Worm (Caenorhabditis elegans): Measurements from ENCODE around the gene rnf-5.

rnf-5 gene

DNA sequence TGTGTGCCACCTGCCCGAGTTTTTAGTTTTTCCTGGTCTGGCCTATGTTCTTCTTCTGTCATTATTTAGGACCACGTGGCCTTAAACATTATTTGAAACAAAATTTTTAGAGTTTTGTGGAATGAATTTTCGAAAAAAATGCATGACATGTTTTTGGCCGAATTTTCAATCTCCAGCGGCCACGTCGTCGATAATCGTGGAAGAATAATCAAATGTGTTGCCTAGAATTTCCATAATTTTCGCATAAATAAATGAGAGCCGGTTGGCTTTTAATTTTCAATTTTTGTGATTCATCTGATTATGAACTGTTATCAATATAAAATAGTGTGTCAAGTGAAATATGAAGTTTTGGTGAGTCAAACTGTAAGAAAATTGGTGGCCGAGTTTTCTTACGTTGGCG is 5.7 kb downstream of the rnf-5 start, which contains the start of gene C01G12.16:
Gene C01G12.16 (plus strand): TSS at position 301 of the 400 bp plus-strand sequence.
- TF ChIP-seq tbx-2 (tag; optimal IDR thresholded peaks at IDR 0.05) (no peak), ceh-19 (GFP tag; optimal IDR thresholded peaks at IDR 0.05) (no peak), tbx-7 (tag; optimal IDR thresholded peaks at IDR 0.05) (no peak), ttx-3 (tag; optimal IDR thresholded peaks at IDR 0.05) (no peak), ets-4 (tag; optimal IDR thresholded peaks at IDR 0.05) (no peak), mec-3 (tag; optimal IDR thresholded peaks at IDR 0.05; ENCODE audit: borderline replicate concordance) (no peak), fax-1 (tag; optimal IDR thresholded peaks at IDR 0.05) (no peak), C08G9.2 (tag; optimal IDR thresholded peaks at IDR 0.05) (no peak), pag-3 (tag; optimal IDR thresholded peaks at IDR 0.05; ENCODE audit: borderline replicate concordance) (no peak), nhr-232 (tag; optimal IDR thresholded peaks at IDR 0.05) (no peak), ceh-22 (tag; optimal IDR thresholded peaks at IDR 0.05) (no peak), ceh-9 (tag; optimal IDR thresholded peaks at IDR 0.05) (no peak), syd-9 (tag; optimal IDR thresholded peaks at IDR 0.05) (no peak), ceh-30 (tag; optimal IDR thresholded peaks at IDR 0.05) (no peak), che-1 (tag; optimal IDR thresholded peaks at IDR 0.05) (no peak), ahr-1 (tag; optimal IDR thresholded peaks at IDR 0.05) (no peak)

DNA sequence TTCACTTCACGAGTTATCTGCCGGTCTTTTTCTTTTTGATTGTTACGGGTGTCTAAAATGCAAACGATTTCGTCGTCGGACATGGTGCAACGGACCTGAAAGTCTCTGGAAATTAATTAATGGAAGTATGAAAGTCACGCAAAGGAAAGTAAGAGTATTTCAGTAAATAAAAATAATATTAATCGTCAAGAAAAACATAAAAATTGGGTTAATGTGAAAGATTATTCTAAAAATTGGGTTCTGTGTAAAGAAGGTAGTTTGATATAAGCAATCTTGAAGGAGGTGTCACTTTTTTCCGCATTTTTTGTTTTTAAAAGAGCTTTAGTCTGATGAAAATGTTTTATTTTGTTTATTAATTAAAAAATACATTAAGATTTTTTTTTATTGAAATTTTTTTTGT is 9.3 kb downstream of the rnf-5 start, which contains the start of gene C16C10.9:
Gene C16C10.9 (minus strand): TSS at position 101 of the 400 bp plus-strand sequence.
- no peak for TF ChIP-seq pha-2 (tag; optimal IDR thresholded peaks at IDR 0.05)
- TF ChIP-seq nhr-11 (tag; optimal IDR thresholded peaks at IDR 0.05) = no peak
- TF ChIP-seq rnt-1 (tag; optimal IDR thresholded peaks at IDR 0.05) = no peak
- no peak for TF ChIP-seq sox-4 (tag; optimal IDR thresholded peaks at IDR 0.05)
- TF ChIP-seq Y22D7AL.16 (tag; optimal IDR thresholded peaks at IDR 0.05) = no peak
- TF ChIP-seq ztf-16 (tag; optimal IDR thresholded peaks at IDR 0.05) = no peak
- TF ChIP-seq ceh-19 (GFP tag; optimal IDR thresholded peaks at IDR 0.05) = no peak
- no peak for TF ChIP-seq ahr-1 (tag; optimal IDR thresholded peaks at IDR 0.05)
- TF ChIP-seq pha-4 (tag; optimal IDR thresholded peaks at IDR 0.05) = no peak

DNA sequence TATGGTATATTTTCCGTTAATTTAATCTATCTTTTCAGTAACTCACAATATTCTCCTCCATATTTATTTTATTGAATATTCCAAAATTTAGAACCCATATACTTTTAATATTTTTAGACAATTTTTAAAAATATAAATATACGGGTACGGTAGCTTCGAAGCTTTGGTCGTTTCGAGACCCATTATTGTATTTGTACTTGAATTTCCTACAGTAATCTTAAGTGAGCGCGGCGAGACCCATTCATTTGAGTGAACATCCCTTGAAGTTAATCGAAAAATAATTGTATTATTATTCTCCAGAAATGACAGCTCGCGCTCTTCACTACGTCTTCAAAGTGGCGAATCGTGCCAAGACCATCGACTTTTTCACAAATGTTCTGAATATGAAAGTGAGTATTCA is 13.3 kb downstream of the rnf-5 start, which contains the start of gene glod-4:
Gene glod-4 (plus strand): TSS at position 301 of the 400 bp plus-strand sequence.
- TF ChIP-seq rnt-1 (tag; optimal IDR thresholded peaks at IDR 0.05) (no peak), C08G9.2 (tag; optimal IDR thresholded peaks at IDR 0.05) (no peak), hlh-30 (tag; optimal IDR thresholded peaks at IDR 0.05; ENCODE audit: insufficient read depth) (no peak), ceh-2 (tag; optimal IDR thresholded peaks at IDR 0.05) (no peak), che-1 (tag; optimal IDR thresholded peaks at IDR 0.05) (no peak), elt-2 (tag; optimal IDR thresholded peaks at IDR 0.05) (no peak), tbx-7 (tag; optimal IDR thresholded peaks at IDR 0.05) (no peak), gmeb-2 (tag; optimal IDR thresholded peaks at IDR 0.05) (no peak), pha-2 (tag; optimal IDR thresholded peaks at IDR 0.05) (no peak), Y22D7AL.16 (tag; optimal IDR thresholded peaks at IDR 0.05) (no peak), sox-4 (tag; optimal IDR thresholded peaks at IDR 0.05) (no peak), ceh-30 (tag; optimal IDR thresholded peaks at IDR 0.05) (no peak), sox-2 (GFP tag; IDR thresholded peaks at IDR 0.05) (no peak), ets-4 (tag; optimal IDR thresholded peaks at IDR 0.05) (no peak), hlh-6 (tag; optimal IDR thresholded peaks at IDR 0.05) (no peak), tbx-2 (tag; optimal IDR thresholded peaks at IDR 0.05) (no peak), hlh-13 (GFP tag; optimal IDR thresholded peaks at IDR 0.05) (no peak), nhr-232 (tag; optimal IDR thresholded peaks at IDR 0.05) (no peak), ahr-1 (tag; optimal IDR thresholded peaks at IDR 0.05) (no peak), pha-4 (tag; optimal IDR thresholded peaks at IDR 0.05) (no peak)

DNA sequence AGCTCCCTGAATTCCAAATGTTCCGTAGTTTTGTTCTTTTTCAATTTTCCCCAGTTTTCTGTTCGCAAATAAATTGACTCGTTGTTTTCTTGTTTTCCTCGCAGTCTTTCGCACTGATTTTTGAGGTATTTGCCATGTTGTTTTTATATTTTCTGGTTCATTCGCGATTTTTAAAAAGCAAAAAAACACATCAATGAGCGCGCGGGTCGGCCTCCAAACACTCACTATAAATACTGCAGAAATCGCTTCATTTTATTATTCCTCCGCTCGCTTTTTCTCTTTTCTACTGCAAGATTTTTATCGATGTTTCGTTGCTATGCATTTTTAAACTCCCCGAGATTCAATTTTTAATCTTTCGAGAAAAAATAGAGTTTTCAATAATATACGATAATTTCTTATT is 13.8 kb downstream of the rnf-5 start:
- TF ChIP-seq nhr-11 (tag; optimal IDR thresholded peaks at IDR 0.05) (no peak), unc-86 (tag; optimal IDR thresholded peaks at IDR 0.05) (no peak), pax-1 (tag; optimal IDR thresholded peaks at IDR 0.05) (no peak), hlh-13 (GFP tag; optimal IDR thresholded peaks at IDR 0.05) (no peak)

DNA sequence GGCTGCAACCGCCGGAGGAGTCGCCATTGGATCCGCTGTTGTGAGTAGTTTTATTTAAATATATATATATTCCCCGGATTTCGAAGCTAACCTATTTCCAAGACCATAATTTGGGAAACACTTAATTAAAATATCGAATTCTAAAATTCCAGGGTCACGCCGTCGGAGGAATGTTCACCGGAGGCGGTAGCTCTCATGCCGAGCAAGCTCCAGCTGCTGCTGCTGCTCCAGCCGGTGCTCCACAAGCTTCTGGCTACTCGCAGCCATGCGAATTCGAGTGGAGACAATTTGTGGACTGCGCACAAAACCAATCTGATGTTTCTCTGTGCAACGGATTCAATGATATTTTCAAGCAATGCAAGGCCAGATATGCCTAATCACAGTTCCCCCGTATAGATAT is 14.3 kb downstream of the rnf-5 start:
- TF ChIP-seq ahr-1 (tag; optimal IDR thresholded peaks at IDR 0.05) (no peak), tbx-2 (tag; optimal IDR thresholded peaks at IDR 0.05) (no peak), ceh-14 (tag; optimal IDR thresholded peaks at IDR 0.05) (no peak), pqm-1 (tag; optimal IDR thresholded peaks at IDR 0.05) (no peak), pax-1 (tag; optimal IDR thresholded peaks at IDR 0.05) (no peak), fax-1 (tag; optimal IDR thresholded peaks at IDR 0.05) (no peak), fkh-10 (GFP tag; optimal IDR thresholded peaks at IDR 0.05) (no peak), nhr-11 (tag; optimal IDR thresholded peaks at IDR 0.05) (no peak), sox-2 (GFP tag; IDR thresholded peaks at IDR 0.05) (no peak), ceh-22 (tag; optimal IDR thresholded peaks at IDR 0.05) (no peak), Y22D7AL.16 (tag; optimal IDR thresholded peaks at IDR 0.05) (no peak), hlh-6 (tag; optimal IDR thresholded peaks at IDR 0.05) (no peak), ceh-6 (GFP tag; optimal IDR thresholded peaks at IDR 0.05) (no peak), lim-6 (tag; optimal IDR thresholded peaks at IDR 0.05) (no peak), ceh-31 (tag; optimal IDR thresholded peaks at IDR 0.05) (no peak), tbx-7 (tag; optimal IDR thresholded peaks at IDR 0.05) (no peak), unc-3 (GFP tag; conservative IDR thresholded peaks at IDR 0.05) (no peak), unc-3 (tag; optimal IDR thresholded peaks at IDR 0.05) (no peak)

All from whole organism, late embryonic.